Fruit fly (Drosophila melanogaster): ENCODE data around the gene CG31624.

The CG31624 gene

DNA sequence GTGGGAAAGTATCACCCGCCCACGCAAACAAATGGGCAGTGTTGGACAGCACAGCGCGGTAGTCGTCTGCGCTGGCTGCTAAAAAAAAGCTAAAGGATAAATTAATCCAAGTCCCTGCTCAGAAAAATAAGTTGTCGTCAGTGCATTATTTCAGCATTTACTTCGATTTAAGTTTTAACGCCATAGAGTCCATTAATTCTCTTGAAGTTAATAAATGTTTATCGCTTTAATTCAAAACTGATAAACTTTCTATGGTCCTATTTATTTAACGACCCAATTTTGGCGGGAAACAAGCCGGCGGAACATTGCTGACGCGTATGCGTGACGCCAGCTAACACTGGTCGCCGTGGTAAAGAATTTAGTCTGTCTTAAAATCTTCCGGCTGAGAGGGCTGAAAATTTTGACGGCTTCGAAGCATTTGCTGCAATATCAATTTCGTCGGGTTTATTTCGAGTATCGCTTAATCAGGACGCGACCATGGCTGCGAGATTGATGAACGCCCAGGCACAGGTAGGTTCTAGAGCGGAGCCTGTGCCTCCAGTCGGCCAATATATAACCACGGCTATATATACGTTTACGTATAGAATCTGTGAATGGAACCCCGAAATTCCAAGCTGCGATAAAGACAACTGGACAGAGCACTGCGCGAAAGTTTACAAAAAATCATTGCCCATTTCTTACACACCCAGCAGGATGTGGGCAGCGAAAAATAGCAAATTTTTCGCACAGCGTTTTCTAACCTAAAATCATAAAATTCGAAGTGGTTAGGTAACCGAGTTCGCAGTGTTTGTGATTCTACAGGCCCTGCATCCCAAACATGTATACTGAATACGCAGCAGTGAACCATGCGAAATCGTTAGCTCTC is 31.6 kb downstream of the CG31624 start, which contains the start of the genes mAcon1, CG43345 and CG43346 (continued):
- TF ChIP-seq Hr78 (GFP tag; optimal IDR thresholded peaks at IDR 0.05) (no peak), CG10274 (GFP tag; optimal IDR thresholded peaks at IDR 0.05) (peak; percentile 53), CG2202 (tag; optimal IDR thresholded peaks at IDR 0.05) (peak; percentile 54), CG3163 (GFP tag; optimal IDR thresholded peaks at IDR 0.05) (peak; percentile 78), Mes4 (GFP tag; optimal IDR thresholded peaks at IDR 0.05) (peak; percentile 73), CG11696 (GFP tag; IDR thresholded peaks at IDR 0.05) (no peak), CG30403 (GFP tag; optimal IDR thresholded peaks at IDR 0.05) (peak; percentile 87), Usf (GFP tag; optimal IDR thresholded peaks at IDR 0.05) (peak; percentile 70), CG6272 (GFP tag; IDR thresholded peaks at IDR 0.05) (peak; percentile 60), CG12104 (GFP tag; optimal IDR thresholded peaks at IDR 0.05) (peak; percentile 64), ro (GFP tag; IDR thresholded peaks at IDR 0.05) (no peak), CG18262 (tag; optimal IDR thresholded peaks at IDR 0.05) (peak; percentile 73), ssp (GFP tag; IDR thresholded peaks at IDR 0.05) (peak; percentile 55), CG6175 (GFP tag; IDR thresholded peaks at IDR 0.05) (no peak), vvl (GFP tag; IDR thresholded peaks at IDR 0.05) (peak; percentile 27; the same call in 1 of the 2 replicates), btn (GFP tag; optimal IDR thresholded peaks at IDR 0.05) (peak; percentile 51), CG4282 (GFP tag; optimal IDR thresholded peaks at IDR 0.05) (peak; percentile 59), CG15696 (tag; optimal IDR thresholded peaks at IDR 0.05) (peak; percentile 72), CG18599 (GFP tag; optimal IDR thresholded peaks at IDR 0.05) (peak; percentile 86), Ets97D (GFP tag; optimal IDR thresholded peaks at IDR 0.05) (peak; percentile 79), CG31388 (GFP tag; optimal IDR thresholded peaks at IDR 0.05) (no peak), Xbp1 (GFP tag; optimal IDR thresholded peaks at IDR 0.05) (peak; percentile 84), CG4404 (GFP tag; IDR thresholded peaks at IDR 0.05) (peak; percentile 80), croc (GFP tag; conservative IDR thresholded peaks at IDR 0.05) (peak; percentile 64), ac (GFP tag; optimal IDR thresholded peaks at IDR 0.05) (no peak), Adf1 (GFP tag; IDR thresholded peaks at IDR 0.05) (peak; percentile 32), wdn (GFP tag; IDR thresholded peaks at IDR 0.05) (peak; percentile 58; the same call in 1 of the 2 replicates), CG2678 (tag; optimal IDR thresholded peaks at IDR 0.05) (no peak), insv (GFP tag; optimal IDR thresholded peaks at IDR 0.05) (peak in 1 of 2 experiments; percentile 34), CG9817 (tag; optimal IDR thresholded peaks at IDR 0.05) (peak; percentile 79), CG31224 (GFP tag; IDR thresholded peaks at IDR 0.05) (peak; percentile 56), cad (GFP tag; optimal IDR thresholded peaks at IDR 0.05) (no peak), CG1602 (GFP tag; optimal IDR thresholded peaks at IDR 0.05) (peak; percentile 67), Med (GFP tag) (peak; percentile 98), ci (GFP tag; IDR thresholded peaks at IDR 0.05) (no peak), hbn (GFP tag; IDR thresholded peaks at IDR 0.05; ENCODE audit: partially characterized antibody) (no peak), stwl (tag; optimal IDR thresholded peaks at IDR 0.05) (peak; percentile 48), da (GFP tag; optimal IDR thresholded peaks at IDR 0.05) (peak; percentile 37), Jarid2 (GFP tag; optimal IDR thresholded peaks at IDR 0.05) (no peak), Myb (GFP tag; optimal IDR thresholded peaks at IDR 0.05) (peak; percentile 87), Drgx (GFP tag; IDR thresholded peaks at IDR 0.05) (peak; percentile 47; the same call in 1 of the 2 replicates), CG14965 (GFP tag; optimal IDR thresholded peaks at IDR 0.05; ENCODE audit: borderline replicate concordance) (peak; percentile 26), CG33213 (GFP tag; optimal IDR thresholded peaks at IDR 0.05) (peak; percentile 53), zfh2 (GFP tag; optimal IDR thresholded peaks at IDR 0.05) (peak; percentile 94)
